Worm (Caenorhabditis elegans): ENCODE measurements around the gene acl-4.

Gene acl-4

ce11 chrX:2110603-2111327 lies 40.5 kb upstream of the acl-4 start:
- no peak for TF ChIP-seq blmp-1 (tag; optimal IDR thresholded peaks at IDR 0.05; ENCODE audit: insufficient read depth)

ce11 chrX:2108682-2109081 lies 38.4 kb upstream of the acl-4 start, which contains the start of gene F53B1.2:
TSS of gene F53B1.2 (plus strand) at chrX:2108982.
- TF ChIP-seq ceh-82 (tag; optimal IDR thresholded peaks at IDR 0.05) (no peak), nhr-25 (tag; optimal IDR thresholded peaks at IDR 0.05) (no peak), nhr-21 (tag; optimal IDR thresholded peaks at IDR 0.05) (no peak), Y55F3AM.14 (GFP tag; optimal IDR thresholded peaks at IDR 0.05) (no peak), nhr-12 (tag; optimal IDR thresholded peaks at IDR 0.05) (no peak), ztf-11 (tag; optimal IDR thresholded peaks at IDR 0.05) (no peak), nhr-129 (tag; optimal IDR thresholded peaks at IDR 0.05) (no peak), snpc-4 (tag; optimal IDR thresholded peaks at IDR 0.05) (no peak), lin-13 (GFP tag; optimal IDR thresholded peaks at IDR 0.05) (no peak), ceh-16 (tag; optimal IDR thresholded peaks at IDR 0.05) (no peak), blmp-1 (tag; optimal IDR thresholded peaks at IDR 0.05; ENCODE audit: insufficient read depth) (no peak), alr-1 (tag; optimal IDR thresholded peaks at IDR 0.05) (no peak), elt-3 (tag; optimal IDR thresholded peaks at IDR 0.05) (no peak)

ce11 chrX:2108182-2108581 lies 37.9 kb upstream of the acl-4 start:
- TF ChIP-seq mdl-1 (tag; optimal IDR thresholded peaks at IDR 0.05) (no peak), crh-2 (tag; optimal IDR thresholded peaks at IDR 0.05) (peak; percentile 4), fos-1 (tag; optimal IDR thresholded peaks at IDR 0.05) (peak; percentile 41)

- TF ChIP-seq gmeb-1 (tag; optimal IDR thresholded peaks at IDR 0.05) (peak; percentile 9), sma-9 (GFP tag; optimal IDR thresholded peaks at IDR 0.05) (peak; percentile 62), sma-9 (tag; optimal IDR thresholded peaks at IDR 0.05) (no peak), crh-2 (tag; optimal IDR thresholded peaks at IDR 0.05) (peak; percentile 35), zag-1 (tag; optimal IDR thresholded peaks at IDR 0.05) (no peak), fos-1 (tag; optimal IDR thresholded peaks at IDR 0.05) (peak; percentile 81), nhr-129 (tag; optimal IDR thresholded peaks at IDR 0.05) (peak; percentile 8)
Measured at ce11 chrX:2107414-2107813, 37.2 kb upstream of the acl-4 start.

DNA sequence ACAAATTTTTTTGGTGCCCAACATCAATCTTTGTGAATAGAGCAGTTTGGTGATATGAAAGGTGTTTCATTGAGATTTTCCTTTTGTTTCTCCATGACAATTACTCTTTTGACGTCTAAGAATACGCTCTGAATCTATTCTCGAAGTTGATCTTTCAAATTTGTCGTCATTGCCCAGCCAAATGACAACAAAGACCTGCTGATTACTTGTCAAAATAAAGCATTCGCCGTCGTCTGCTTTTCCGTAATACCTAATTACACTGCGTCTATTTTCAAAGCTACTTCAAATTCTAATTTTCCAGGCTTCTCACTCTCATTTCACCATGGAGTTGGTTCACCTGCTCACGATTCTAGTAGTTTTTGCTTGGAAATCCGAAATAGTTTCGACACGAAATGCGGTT lies 35.1 kb upstream of the acl-4 start, which contains the start of gene F53B1.3:
Gene F53B1.3, plus strand, starts transcription at position 301 of the 400 bp plus-strand sequence.
- TF ChIP-seq zag-1 (tag; optimal IDR thresholded peaks at IDR 0.05) (no peak), lin-13 (GFP tag; optimal IDR thresholded peaks at IDR 0.05) (no peak), unc-39 (tag; optimal IDR thresholded peaks at IDR 0.05) (no peak), Y55F3AM.14 (GFP tag; optimal IDR thresholded peaks at IDR 0.05) (no peak), dmd-4 (tag; optimal IDR thresholded peaks at IDR 0.05) (no peak), elt-1 (tag; optimal IDR thresholded peaks at IDR 0.05) (no peak), nhr-23 (tag; optimal IDR thresholded peaks at IDR 0.05) (no peak), nhr-237 (tag; optimal IDR thresholded peaks at IDR 0.05) (no peak), ceh-82 (tag; optimal IDR thresholded peaks at IDR 0.05) (no peak), nhr-21 (tag; optimal IDR thresholded peaks at IDR 0.05) (no peak), ZK546.5 (tag; optimal IDR thresholded peaks at IDR 0.05) (no peak), elt-3 (tag; optimal IDR thresholded peaks at IDR 0.05) (no peak), skn-1 (tag; optimal IDR thresholded peaks at IDR 0.05) (no peak), snpc-4 (tag; optimal IDR thresholded peaks at IDR 0.05) (no peak), aly-2 (tag; optimal IDR thresholded peaks at IDR 0.05) (no peak), ceh-16 (tag; optimal IDR thresholded peaks at IDR 0.05) (no peak)

- peak; percentile 13 for TF ChIP-seq unc-55 (GFP tag; optimal IDR thresholded peaks at IDR 0.05)
- TF ChIP-seq mab-5 (tag; optimal IDR thresholded peaks at IDR 0.05) = peak; percentile 57
- no peak for TF ChIP-seq nhr-23 (tag; optimal IDR thresholded peaks at IDR 0.05)
Measured at ce11 chrX:2099002-2099401, 28.8 kb upstream of the acl-4 start.

DNA sequence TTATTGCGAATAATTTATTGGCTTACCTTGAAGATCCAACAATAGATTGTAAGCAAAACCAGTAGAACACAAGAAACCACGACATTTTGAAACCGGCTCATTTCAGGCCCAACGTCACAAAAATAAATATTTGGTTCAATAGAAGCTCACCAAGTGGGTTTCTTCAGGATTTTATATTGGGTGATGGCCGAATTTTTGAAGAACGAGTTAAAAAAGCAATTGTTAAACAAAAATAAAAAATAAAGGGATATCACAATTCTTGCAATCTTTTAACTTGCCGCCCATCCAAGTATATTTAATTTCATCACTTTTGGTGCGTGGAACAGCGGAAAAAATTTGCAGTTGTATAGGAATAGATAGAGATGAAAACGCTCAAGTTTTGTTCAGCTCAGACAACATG lies 26.6 kb upstream of the acl-4 start, which contains the start of gene T21D9.2:
Gene T21D9.2, minus strand, starts transcription at position 101 of the 400 bp plus-strand sequence.
- TF ChIP-seq nhr-11 (tag; optimal IDR thresholded peaks at IDR 0.05) = no peak
- no peak for TF ChIP-seq mbf-1 (tag; optimal IDR thresholded peaks at IDR 0.05)
- TF ChIP-seq nhr-129 (tag; optimal IDR thresholded peaks at IDR 0.05) = no peak
- no peak for TF ChIP-seq ZK546.5 (tag; optimal IDR thresholded peaks at IDR 0.05)
- TF ChIP-seq crh-2 (tag; optimal IDR thresholded peaks at IDR 0.05) = no peak
- TF ChIP-seq ztf-1 (GFP tag; conservative IDR thresholded peaks at IDR 0.05) = no peak
- no peak for TF ChIP-seq sma-9 (GFP tag; optimal IDR thresholded peaks at IDR 0.05)
- TF ChIP-seq sma-9 (tag; optimal IDR thresholded peaks at IDR 0.05) = no peak
- TF ChIP-seq fos-1 (tag; optimal IDR thresholded peaks at IDR 0.05) = no peak
- no peak for TF ChIP-seq C34F6.9 (tag; optimal IDR thresholded peaks at IDR 0.05)
- no peak for TF ChIP-seq lsy-2 (tag; optimal IDR thresholded peaks at IDR 0.05)
- TF ChIP-seq gmeb-1 (tag; optimal IDR thresholded peaks at IDR 0.05) = no peak
- TF ChIP-seq nhr-237 (tag; optimal IDR thresholded peaks at IDR 0.05) = no peak
- no peak for TF ChIP-seq lin-11 (tag; optimal IDR thresholded peaks at IDR 0.05)
- TF ChIP-seq snpc-4 (tag; optimal IDR thresholded peaks at IDR 0.05) = no peak
- TF ChIP-seq zag-1 (tag; optimal IDR thresholded peaks at IDR 0.05) = no peak
